Fruit fly (Drosophila melanogaster): ENCODE data around the gene rux.

rux gene

dm6 chrX:5995951-5996350 lies 41.6 kb downstream of the rux start (continued):
- TF ChIP-seq run (tag; optimal IDR thresholded peaks at IDR 0.05) (no peak), nerfin-1 (tag; optimal IDR thresholded peaks at IDR 0.05) (no peak), CG30403 (GFP tag; optimal IDR thresholded peaks at IDR 0.05) (peak; percentile 27), row (GFP tag; IDR thresholded peaks at IDR 0.05) (peak; percentile 63), Hr78 (GFP tag; optimal IDR thresholded peaks at IDR 0.05) (no peak)

dm6 chrX:5992767-5993325 lies 44.8 kb downstream of the rux start:
- TF ChIP-seq vvl (GFP tag; IDR thresholded peaks at IDR 0.05), result peak; percentile 38; the same call in 1 of the 2 replicates
- no peak for TF ChIP-seq HLHmδ (GFP tag; optimal IDR thresholded peaks at IDR 0.05)
- no peak for TF ChIP-seq seq (GFP tag; IDR thresholded peaks at IDR 0.05)
- peak; percentile 49 for TF ChIP-seq Ets65A (GFP tag)
- TF ChIP-seq caup (GFP tag; optimal IDR thresholded peaks at IDR 0.05; ENCODE audit: severe bottlenecking), result no peak
- no peak for TF ChIP-seq Hmx (GFP tag; optimal IDR thresholded peaks at IDR 0.05)
- TF ChIP-seq kni (GFP tag; optimal IDR thresholded peaks at IDR 0.05), result peak; percentile 76
- peak; percentile 82 for TF ChIP-seq sd (tag; optimal IDR thresholded peaks at IDR 0.05)
- no peak for TF ChIP-seq ranshi (GFP tag; IDR thresholded peaks at IDR 0.05)
- TF ChIP-seq tin (GFP tag; optimal IDR thresholded peaks at IDR 0.05), result no peak
- TF ChIP-seq wor (GFP tag; IDR thresholded peaks at IDR 0.05), result no peak
- no peak for TF ChIP-seq CG16863 (GFP tag; optimal IDR thresholded peaks at IDR 0.05)
- TF ChIP-seq otp (GFP tag; IDR thresholded peaks at IDR 0.05), result no peak
- TF ChIP-seq sens (GFP tag), result peak; percentile 32
- TF ChIP-seq CG7839 (tag; optimal IDR thresholded peaks at IDR 0.05), result no peak
- 0 out of 3 replicates have a peak, but pooled peaks have one; percentile 10 for TF ChIP-seq row (GFP tag; IDR thresholded peaks at IDR 0.05)
- TF ChIP-seq insv (GFP tag; optimal IDR thresholded peaks at IDR 0.05), result no peak
- TF ChIP-seq bab2 (GFP tag; optimal IDR thresholded peaks at IDR 0.05), result no peak
- no peak for TF ChIP-seq CoRest (tag; optimal IDR thresholded peaks at IDR 0.05)
- peak; percentile 10 for TF ChIP-seq CG15269 (tag; optimal IDR thresholded peaks at IDR 0.05)
- TF ChIP-seq abd-A (tag; optimal IDR thresholded peaks at IDR 0.05), result peak; percentile 76
- TF ChIP-seq grn (GFP tag; optimal IDR thresholded peaks at IDR 0.05), result peak; percentile 94
- no peak for TF ChIP-seq Elba2 (GFP tag; optimal IDR thresholded peaks at IDR 0.05)
- TF ChIP-seq Adf1 (GFP tag; IDR thresholded peaks at IDR 0.05), result no peak
- 0 out of 4 replicates have a peak, but pooled peaks have one; percentile 9 for TF ChIP-seq chinmo (GFP tag; IDR thresholded peaks at IDR 0.05; ENCODE audit: partially characterized antibody)
- TF ChIP-seq MTF-1 (GFP tag; optimal IDR thresholded peaks at IDR 0.05; ENCODE audit: borderline replicate concordance), result no peak
- 0 out of 3 replicates have a peak, but pooled peaks have one; percentile 60 for TF ChIP-seq CG2199 (GFP tag; IDR thresholded peaks at IDR 0.05)
- no peak for TF ChIP-seq CG17328 (GFP tag; IDR thresholded peaks at IDR 0.05)
- TF ChIP-seq Deaf1 (tag; optimal IDR thresholded peaks at IDR 0.05), result peak; percentile 19
- no peak for TF ChIP-seq knrl (GFP tag; IDR thresholded peaks at IDR 0.05; ENCODE audit: partially characterized antibody)
- TF ChIP-seq CG2678 (tag; optimal IDR thresholded peaks at IDR 0.05), result no peak
- peak in 1 of 3 experiments; percentile 81 for TF ChIP-seq Stat92E (GFP tag; optimal IDR thresholded peaks at IDR 0.05)
- peak; percentile 18 for TF ChIP-seq salm (tag; optimal IDR thresholded peaks at IDR 0.05)

DNA sequence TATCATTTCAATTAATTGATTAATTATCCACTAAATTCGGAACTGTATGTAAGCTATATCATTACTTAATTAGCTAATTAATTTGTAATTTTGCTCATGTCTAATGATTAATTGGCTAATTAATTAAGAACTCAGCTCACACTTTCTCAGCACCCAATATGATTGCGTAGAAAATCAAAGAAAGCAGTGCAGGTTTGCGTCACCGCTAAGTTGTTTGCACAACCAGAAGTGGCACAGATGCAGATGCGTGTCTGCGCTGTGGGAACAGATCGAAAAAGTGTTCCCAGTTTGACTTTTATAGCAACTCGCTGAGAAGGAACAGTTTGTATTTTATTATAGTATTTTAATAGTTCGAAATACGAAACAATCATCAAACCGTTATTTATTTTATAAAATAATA lies 45.5 kb downstream of the rux start:
- no peak; the same call in 2 of the 3 replicates for TF ChIP-seq knrl (GFP tag; IDR thresholded peaks at IDR 0.05; ENCODE audit: partially characterized antibody)
- TF ChIP-seq CG1603 (tag; optimal IDR thresholded peaks at IDR 0.05), result peak; percentile 54
- no peak for TF ChIP-seq Hand (GFP tag; optimal IDR thresholded peaks at IDR 0.05)
- no peak for TF ChIP-seq NC2α (GFP tag; optimal IDR thresholded peaks at IDR 0.05)
- peak; percentile 40 for TF ChIP-seq CG15601 (tag; optimal IDR thresholded peaks at IDR 0.05)
- peak; percentile 7 for TF ChIP-seq CG12391 (tag; optimal IDR thresholded peaks at IDR 0.05)
- peak; percentile 10 for TF ChIP-seq pzg (GFP tag; optimal IDR thresholded peaks at IDR 0.05)
- TF ChIP-seq vvl (GFP tag; IDR thresholded peaks at IDR 0.05), result peak; percentile 34; the same call in 1 of the 2 replicates
- TF ChIP-seq pan (optimal IDR thresholded peaks at IDR 0.05), result no peak
- TF ChIP-seq pan (GFP tag; optimal IDR thresholded peaks at IDR 0.05 in 1 of 2, IDR thresholded peaks at IDR 0.05 in 1 of 2), result peak in 1 of 2 experiments; percentile 25
- TF ChIP-seq Med (GFP tag), result peak; percentile 79
- TF ChIP-seq Ets65A (GFP tag), result peak; percentile 76
- TF ChIP-seq CG10979 (tag; optimal IDR thresholded peaks at IDR 0.05), result peak; percentile 15
- TF ChIP-seq amos (GFP tag; IDR thresholded peaks at IDR 0.05; ENCODE audit: partially characterized antibody), result peak; percentile 22; the same call in 1 of the 2 replicates

Measured in whole organism, embryonic.